Fruit fly (Drosophila melanogaster) whole organism, wandering third instar larva: ENCODE measurements around the gene GILT3.

Experiments used
- Hnf4 ChIP-seq: fragments of 200-800 bp; sonication (Bioruptor generic); optimal IDR thresholded peaks from 2 replicates; lab custom pipeline; 2016; ENCODE audit warnings: missing biosample characterization, mild to moderate bottlenecking, missing genetic modification characterization
- Vsx2 ChIP-seq: fragments of 200-300, 225-300 bp; sonication (Bioruptor generic); optimal IDR thresholded peaks from 2 replicates; lab custom pipeline; 2018; ENCODE audit warnings: missing biosample characterization, missing genetic modification characterization; ENCODE audit not compliant: partially characterized antibody
- br ChIP-seq: fragments of 200-800 bp; sonication (Bioruptor generic); optimal IDR thresholded peaks from 2 replicates; lab custom pipeline; 2016; ENCODE audit warnings: missing biosample characterization, missing genetic modification characterization
- brk ChIP-seq: fragments of 200-800 bp; sonication (Bioruptor generic); optimal IDR thresholded peaks from 2 replicates; lab custom pipeline; 2016; ENCODE audit warnings: missing biosample characterization, mild to moderate bottlenecking, missing genetic modification characterization
- jim ChIP-seq: fragments of 175-275, 200-325 bp; sonication (Bioruptor generic); optimal IDR thresholded peaks from 2 replicates; lab custom pipeline; 2016; ENCODE audit warnings: missing biosample characterization, mild to moderate bottlenecking, missing genetic modification characterization
- usp ChIP-seq: fragments of >200 bp; optimal IDR thresholded peaks from 2 replicates; lab custom pipeline; 2017; ENCODE audit warnings: missing biosample characterization, missing genetic modification characterization

dm6 chr3R:23657357-23658318 is 19.5 kb upstream of the GILT3 start:
- TF ChIP-seq usp (no peak), jim (GFP tag; lab: Kevin White, UChicago) (no peak), Vsx2 (GFP tag; lab: Kevin White, UChicago) (no peak), Hnf4 (peak; percentile 47), br (peak; percentile 22), brk (GFP tag; lab: Kevin White, UChicago) (no peak)
